Fruit fly (Drosophila melanogaster): ENCODE results near the gene Rac1.

Rac1 gene

dm6 chr3L:1258547-1258946 is 43.9 kb downstream of the Rac1 start (continued):
- TF ChIP-seq ash1 (GFP tag; optimal IDR thresholded peaks at IDR 0.05) (no peak), sisA (GFP tag; IDR thresholded peaks at IDR 0.05) (no peak), phol (tag; optimal IDR thresholded peaks at IDR 0.05) (no peak), slbo (GFP tag; IDR thresholded peaks at IDR 0.05) (peak; percentile 70), CG12942 (GFP tag; optimal IDR thresholded peaks at IDR 0.05) (no peak), pnt (GFP tag; optimal IDR thresholded peaks at IDR 0.05) (no peak), CG12769 (tag; optimal IDR thresholded peaks at IDR 0.05) (no peak), CG10543 (GFP tag; optimal IDR thresholded peaks at IDR 0.05) (no peak), pros (GFP tag; optimal IDR thresholded peaks at IDR 0.05) (no peak), MBD-R2 (GFP tag; IDR thresholded peaks at IDR 0.05) (no peak), CG4617 (GFP tag; optimal IDR thresholded peaks at IDR 0.05; ENCODE audit: borderline replicate concordance) (no peak), CG6765 (GFP tag; optimal IDR thresholded peaks at IDR 0.05) (no peak), dm (GFP tag; optimal IDR thresholded peaks at IDR 0.05) (no peak), CG10274 (GFP tag; optimal IDR thresholded peaks at IDR 0.05) (no peak), lmd (GFP tag; IDR thresholded peaks at IDR 0.05) (peak; percentile 27; the same call in 1 of the 2 replicates), Atf6 (GFP tag; IDR thresholded peaks at IDR 0.05) (peak; percentile 66; the same call in 1 of the 2 replicates), ase (GFP tag; IDR thresholded peaks at IDR 0.05) (no peak), CG14050 (GFP tag; IDR thresholded peaks at IDR 0.05) (no peak), CG31224 (GFP tag; IDR thresholded peaks at IDR 0.05) (no peak), tio (GFP tag; optimal IDR thresholded peaks at IDR 0.05) (no peak), mirr (GFP tag; optimal IDR thresholded peaks at IDR 0.05) (no peak), gcm2 (GFP tag; optimal IDR thresholded peaks at IDR 0.05) (no peak), gfzf (GFP tag; optimal IDR thresholded peaks at IDR 0.05) (no peak), CG6254 (GFP tag; optimal IDR thresholded peaks at IDR 0.05) (no peak), CG6791 (GFP tag; IDR thresholded peaks at IDR 0.05; ENCODE audit: partially characterized antibody) (no peak), org-1 (GFP tag; optimal IDR thresholded peaks at IDR 0.05) (no peak), Kr (GFP tag; optimal IDR thresholded peaks at IDR 0.05) (no peak), D19B (GFP tag; optimal IDR thresholded peaks at IDR 0.05) (no peak), CkIIα-i1 (GFP tag; IDR thresholded peaks at IDR 0.05) (no peak), mld (GFP tag; IDR thresholded peaks at IDR 0.05; ENCODE audit: partially characterized antibody) (no peak), CG13296 (GFP tag; optimal IDR thresholded peaks at IDR 0.05) (peak; percentile 37), lilli (GFP tag; optimal IDR thresholded peaks at IDR 0.05) (no peak), sob (GFP tag; IDR thresholded peaks at IDR 0.05) (peak; percentile 49; the same call in 1 of the 2 replicates), tgo (GFP tag; IDR thresholded peaks at IDR 0.05) (peak; percentile 17; the same call in 2 of the 3 replicates), B-H1 (GFP tag; IDR thresholded peaks at IDR 0.05) (no peak), ato (GFP tag; IDR thresholded peaks at IDR 0.05; ENCODE audit: partially characterized antibody) (no peak), Eip74EF (GFP tag; optimal IDR thresholded peaks at IDR 0.05) (no peak), Tbp (GFP tag; optimal IDR thresholded peaks at IDR 0.05) (no peak), CG6813 (GFP tag; optimal IDR thresholded peaks at IDR 0.05) (no peak), eyg (GFP tag; optimal IDR thresholded peaks at IDR 0.05) (no peak), bsh (GFP tag; optimal IDR thresholded peaks at IDR 0.05) (no peak), tup (GFP tag; optimal IDR thresholded peaks at IDR 0.05) (no peak), Xrp1 (GFP tag; IDR thresholded peaks at IDR 0.05) (no peak), CG43689 (GFP tag; IDR thresholded peaks at IDR 0.05) (no peak), Opbp (GFP tag; IDR thresholded peaks at IDR 0.05; ENCODE audit: partially characterized antibody) (no peak), CG8089 (GFP tag; optimal IDR thresholded peaks at IDR 0.05) (no peak), CG9817 (tag; optimal IDR thresholded peaks at IDR 0.05) (no peak), Mad (GFP tag; optimal IDR thresholded peaks at IDR 0.05) (no peak), sens (GFP tag) (no peak), pan (optimal IDR thresholded peaks at IDR 0.05) (no peak), pan (GFP tag; optimal IDR thresholded peaks at IDR 0.05 in 1 of 2, IDR thresholded peaks at IDR 0.05 in 1 of 2) (no peak), CG7963 (GFP tag; IDR thresholded peaks at IDR 0.05; ENCODE audit: partially characterized antibody) (no peak)

Measured in whole organism, embryonic.